Fruit fly (Drosophila melanogaster): ENCODE results near the gene CG14042.
A peak's percentile ranks its signal among the peaks of the same experiment; 100 is the strongest.

dm6 chr2L:5000287-5000871, 37.1 kb upstream of the CG14042 start:
- TF ChIP-seq CG32121 (GFP tag; IDR thresholded peaks at IDR 0.05) (peak; percentile 32), CG8301 (tag; optimal IDR thresholded peaks at IDR 0.05) (peak; percentile 70), CG15710 (tag; optimal IDR thresholded peaks at IDR 0.05) (peak; percentile 93), EcR (GFP tag; optimal IDR thresholded peaks at IDR 0.05) (peak; percentile 47), CG34367 (tag; optimal IDR thresholded peaks at IDR 0.05) (peak; percentile 85), CG10348 (GFP tag; IDR thresholded peaks at IDR 0.05) (no peak), Pif1B (GFP tag; optimal IDR thresholded peaks at IDR 0.05) (peak; percentile 85), Pif1A (GFP tag; optimal IDR thresholded peaks at IDR 0.05) (peak; percentile 87)

Data from whole organism, pupa.